Worm (Caenorhabditis elegans) whole organism, late embryonic: ENCODE data around the gene dnj-10.

ENCODE experiments used
- C08G9.2 ChIP-seq: sonication (generic microtip); optimal IDR thresholded peaks from 2 replicates; lab custom pipeline; 2016; ENCODE audit warnings: mild to moderate bottlenecking, missing genetic modification characterization, moderate library complexity, missing compliant biosample characterization
- F13H6.1 ChIP-seq: sonication (generic microtip); optimal IDR thresholded peaks from 2 replicates; lab custom pipeline; 2016; ENCODE audit warnings: missing genetic modification characterization, missing compliant biosample characterization
- K09A11.1 ChIP-seq: sonication (generic microtip); optimal IDR thresholded peaks from 2 replicates; lab custom pipeline; 2017; ENCODE audit warnings: antibody characterized with exemption, mild to moderate bottlenecking, missing genetic modification characterization, missing compliant biosample characterization; ENCODE audit not compliant: insufficient read depth
- T23F11.4 ChIP-seq: fragments of 200-800 bp; sonication (Bioruptor generic); optimal IDR thresholded peaks from 2 replicates; lab custom pipeline; 2018; ENCODE audit warnings: mild to moderate bottlenecking, missing genetic modification characterization, missing compliant biosample characterization
- Y22D7AL.16 ChIP-seq: sonication (generic microtip); optimal IDR thresholded peaks from 2 replicates; lab custom pipeline; 2016; ENCODE audit warnings: missing genetic modification characterization, missing compliant biosample characterization
- ceh-18 ChIP-seq: sonication (generic microtip); optimal IDR thresholded peaks from 2 replicates; lab custom pipeline; 2016; ENCODE audit warnings: missing genetic modification characterization, missing compliant biosample characterization
- ceh-19 ChIP-seq: fragments of 200-800 bp; sonication (Bioruptor generic); optimal IDR thresholded peaks from 2 replicates; lab custom pipeline; 2018; ENCODE audit warnings: mild to moderate bottlenecking, missing genetic modification characterization, missing compliant biosample characterization
- ceh-2 ChIP-seq: sonication (generic microtip); optimal IDR thresholded peaks from 2 replicates; lab custom pipeline; 2016; ENCODE audit warnings: missing genotype, missing genetic modification characterization, missing compliant biosample characterization
- ceh-22 ChIP-seq: sonication (generic microtip); optimal IDR thresholded peaks from 2 replicates; lab custom pipeline; 2017; ENCODE audit warnings: missing biosample characterization, missing genetic modification characterization
- ceh-30 ChIP-seq: fragments of 150-350 bp; optimal IDR thresholded peaks from 2 replicates; lab custom pipeline; 2014; ENCODE audit warnings: missing biosample characterization, missing genetic modification characterization
- ceh-34 ChIP-seq: sonication (generic microtip); optimal IDR thresholded peaks from 2 replicates; lab custom pipeline; 2016; ENCODE audit warnings: mild to moderate bottlenecking, missing genetic modification characterization, missing compliant biosample characterization
- ceh-45 ChIP-seq: fragments of 200-800 bp; sonication (Bioruptor generic); IDR thresholded peaks from 2 replicates; pipeline ENCODE4 v1.3.6; 2022; ENCODE audit warnings: missing genetic modification reagents, missing genetic modification characterization, missing compliant biosample characterization
- ceh-48 ChIP-seq: sonication (generic microtip); optimal IDR thresholded peaks from 2 replicates; lab custom pipeline; 2016; ENCODE audit warnings: missing genetic modification characterization, inconsistent platforms, missing compliant biosample characterization
- ceh-6 ChIP-seq: fragments of 200-800 bp; sonication (Bioruptor generic); optimal IDR thresholded peaks from 2 replicates; lab custom pipeline; 2018; ENCODE audit warnings: mild to moderate bottlenecking, missing genetic modification characterization, missing compliant biosample characterization
- ceh-9 ChIP-seq: sonication (generic microtip); optimal IDR thresholded peaks from 2 replicates; lab custom pipeline; 2016; ENCODE audit warnings: mild to moderate bottlenecking, missing genetic modification characterization, inconsistent platforms, missing compliant biosample characterization
- che-1 ChIP-seq: sonication (generic microtip); optimal IDR thresholded peaks from 2 replicates; lab custom pipeline; 2016; ENCODE audit warnings: mild to moderate bottlenecking, missing genetic modification characterization, missing compliant biosample characterization
- dmd-4 ChIP-seq: sonication (generic microtip); optimal IDR thresholded peaks from 2 replicates; lab custom pipeline; 2016; ENCODE audit warnings: borderline replicate concordance, missing genetic modification characterization, missing compliant biosample characterization
- dve-1 ChIP-seq: sonication (generic microtip); optimal IDR thresholded peaks from 2 replicates; lab custom pipeline; 2017; ENCODE audit warnings: antibody characterized with exemption, mild to moderate bottlenecking, missing genetic modification characterization, missing compliant biosample characterization
- elt-2 ChIP-seq: sonication (generic microtip); optimal IDR thresholded peaks from 2 replicates; lab custom pipeline; 2016; ENCODE audit warnings: missing genetic modification reagents, missing genetic modification characterization, missing compliant biosample characterization
- elt-4 ChIP-seq: sonication (generic microtip); optimal IDR thresholded peaks from 2 replicates; lab custom pipeline; 2016; ENCODE audit warnings: missing genetic modification characterization, missing compliant biosample characterization
- ets-4 ChIP-seq: sonication (generic microtip); optimal IDR thresholded peaks from 2 replicates; lab custom pipeline; 2016; ENCODE audit warnings: missing genetic modification characterization, missing compliant biosample characterization
- eyg-1 ChIP-seq: sonication (generic microtip); optimal IDR thresholded peaks from 2 replicates; lab custom pipeline; 2016; ENCODE audit warnings: missing genotype, missing genetic modification characterization, missing compliant biosample characterization
- fkh-10 ChIP-seq: fragments of 150-350 bp; optimal IDR thresholded peaks from 2 replicates; lab custom pipeline; 2014; ENCODE audit warnings: missing biosample characterization, missing genetic modification reagents, missing genetic modification characterization
- fkh-6 ChIP-seq: sonication (generic microtip); optimal IDR thresholded peaks from 2 replicates; lab custom pipeline; 2016; ENCODE audit warnings: missing genetic modification characterization, missing compliant biosample characterization
- gmeb-2 ChIP-seq: sonication (generic microtip); optimal IDR thresholded peaks from 2 replicates; lab custom pipeline; 2016; ENCODE audit warnings: missing genetic modification characterization, inconsistent platforms, missing compliant biosample characterization
- hlh-15 ChIP-seq: sonication (generic microtip); optimal IDR thresholded peaks from 2 replicates; lab custom pipeline; 2016; ENCODE audit warnings: missing genetic modification characterization, missing compliant biosample characterization
- hlh-30 ChIP-seq: sonication (generic microtip); optimal IDR thresholded peaks from 2 replicates; lab custom pipeline; 2017; ENCODE audit warnings: antibody characterized with exemption, missing genetic modification characterization, missing compliant biosample characterization; ENCODE audit not compliant: insufficient read depth
- hlh-6 ChIP-seq: sonication (generic microtip); optimal IDR thresholded peaks from 2 replicates; lab custom pipeline; 2016; ENCODE audit warnings: missing genotype, missing genetic modification characterization, missing compliant biosample characterization
- hlh-8 ChIP-seq: sonication (generic microtip); optimal IDR thresholded peaks from 2 replicates; lab custom pipeline; 2016; ENCODE audit warnings: missing genotype, missing genetic modification characterization, missing compliant biosample characterization
- lim-6 ChIP-seq: sonication (generic microtip); optimal IDR thresholded peaks from 2 replicates; lab custom pipeline; 2016; ENCODE audit warnings: missing genetic modification characterization, missing compliant biosample characterization
- lin-11 ChIP-seq: fragments of 200-800 bp; sonication (Bioruptor generic); optimal IDR thresholded peaks from 2 replicates; lab custom pipeline; 2018; ENCODE audit warnings: mild to moderate bottlenecking, missing genetic modification characterization, missing compliant biosample characterization
- madf-2 ChIP-seq: sonication (generic microtip); optimal IDR thresholded peaks from 2 replicates; lab custom pipeline; 2017; ENCODE audit warnings: missing genetic modification characterization, missing compliant biosample characterization
- mec-3 ChIP-seq: sonication (generic microtip); optimal IDR thresholded peaks from 2 replicates; lab custom pipeline; 2016; ENCODE audit warnings: borderline replicate concordance, missing genetic modification characterization, missing compliant biosample characterization
- nfya-1 ChIP-seq: sonication (generic microtip); optimal IDR thresholded peaks from 2 replicates; lab custom pipeline; 2017; ENCODE audit warnings: missing genetic modification characterization, mild to moderate bottlenecking, missing compliant biosample characterization, antibody characterized with exemption, moderate library complexity
- npax-4 ChIP-seq: sonication (generic microtip); optimal IDR thresholded peaks from 2 replicates; lab custom pipeline; 2016; ENCODE audit warnings: missing genetic modification characterization, missing compliant biosample characterization
- odd-2 ChIP-seq: sonication (generic microtip); optimal IDR thresholded peaks from 2 replicates; lab custom pipeline; 2017; ENCODE audit warnings: antibody characterized with exemption, mild to moderate bottlenecking, missing genetic modification characterization, missing compliant biosample characterization
- pag-3 ChIP-seq: sonication (generic microtip); optimal IDR thresholded peaks from 2 replicates; lab custom pipeline; 2016; ENCODE audit warnings: missing compliant biosample characterization, missing genetic modification characterization, borderline replicate concordance
- pat-9 ChIP-seq: fragments of 200-800 bp; sonication (Bioruptor generic); optimal IDR thresholded peaks from 2 replicates; lab custom pipeline; 2018; ENCODE audit warnings: mild to moderate bottlenecking, missing genetic modification characterization, moderate library complexity, missing compliant biosample characterization
- pax-1 ChIP-seq: fragments of 150-350 bp; optimal IDR thresholded peaks from 2 replicates; lab custom pipeline; 2014; ENCODE audit warnings: missing biosample characterization, missing genetic modification characterization
- pqm-1 ChIP-seq: sonication (generic microtip); optimal IDR thresholded peaks from 2 replicates; lab custom pipeline; 2016; ENCODE audit warnings: missing genetic modification characterization, missing compliant biosample characterization
- pros-1 ChIP-seq: fragments of 150-350 bp; optimal IDR thresholded peaks from 2 replicates; lab custom pipeline; 2014; ENCODE audit warnings: missing biosample characterization, missing genetic modification reagents, missing genetic modification characterization
- ref-2 ChIP-seq: sonication (generic microtip); optimal IDR thresholded peaks from 2 replicates; lab custom pipeline; 2016; ENCODE audit warnings: missing genetic modification characterization, missing compliant biosample characterization
- rnt-1 ChIP-seq: sonication (generic microtip); optimal IDR thresholded peaks from 2 replicates; lab custom pipeline; 2016; ENCODE audit warnings: missing genetic modification characterization, missing compliant biosample characterization
- sdc-2 ChIP-seq: sonication (generic microtip); optimal IDR thresholded peaks from 2 replicates; lab custom pipeline; 2016; ENCODE audit warnings: missing genotype, missing genetic modification characterization, missing compliant biosample characterization
- sox-2 ChIP-seq: fragments of 200-800 bp; sonication (Bioruptor generic); IDR thresholded peaks from 2 replicates; pipeline ENCODE4 v1.3.6; 2022; ENCODE audit warnings: missing genetic modification reagents, missing genetic modification characterization, missing compliant biosample characterization
- sox-4 ChIP-seq: sonication (generic microtip); optimal IDR thresholded peaks from 2 replicates; lab custom pipeline; 2017; ENCODE audit warnings: mild to moderate bottlenecking, missing genetic modification characterization, inconsistent platforms, missing compliant biosample characterization
- syd-9 ChIP-seq: sonication (generic microtip); optimal IDR thresholded peaks from 2 replicates; lab custom pipeline; 2016; ENCODE audit warnings: mild to moderate bottlenecking, missing genetic modification characterization, moderate library complexity, missing compliant biosample characterization
- tbx-7 ChIP-seq: sonication (generic microtip); optimal IDR thresholded peaks from 2 replicates; lab custom pipeline; 2016; ENCODE audit warnings: missing genotype, missing genetic modification characterization, missing compliant biosample characterization
- unc-3 ChIP-seq, 2 experiments: fragments of 200-800 bp in 1 of 2; sonication (Bioruptor generic) in 1 of 2; sonication (generic microtip) in 1 of 2; conservative IDR thresholded peaks in 1 of 2; optimal IDR thresholded peaks in 1 of 2; 2 replicates each; pipeline versions ENCODE4 v1.3.6 to Lab custom; 2016 to 2022; ENCODE audit warnings: missing compliant biosample characterization in 2 of 2, missing genetic modification characterization in 2 of 2, missing genetic modification reagents in 1 of 2
- unc-55 ChIP-seq: sonication (generic microtip); optimal IDR thresholded peaks from 2 replicates; lab custom pipeline; 2017; ENCODE audit warnings: missing biosample characterization, missing genetic modification reagents, missing genetic modification characterization
- unc-86 ChIP-seq: sonication (generic microtip); optimal IDR thresholded peaks from 2 replicates; lab custom pipeline; 2016; ENCODE audit warnings: missing genetic modification characterization, missing compliant biosample characterization
- zip-5 ChIP-seq: sonication (generic microtip); optimal IDR thresholded peaks from 2 replicates; lab custom pipeline; 2016; ENCODE audit warnings: missing genetic modification characterization, missing compliant biosample characterization
- ztf-16 ChIP-seq: sonication (generic microtip); optimal IDR thresholded peaks from 2 replicates; lab custom pipeline; 2017; ENCODE audit warnings: missing genetic modification characterization, missing compliant biosample characterization

Gene dnj-10

DNA sequence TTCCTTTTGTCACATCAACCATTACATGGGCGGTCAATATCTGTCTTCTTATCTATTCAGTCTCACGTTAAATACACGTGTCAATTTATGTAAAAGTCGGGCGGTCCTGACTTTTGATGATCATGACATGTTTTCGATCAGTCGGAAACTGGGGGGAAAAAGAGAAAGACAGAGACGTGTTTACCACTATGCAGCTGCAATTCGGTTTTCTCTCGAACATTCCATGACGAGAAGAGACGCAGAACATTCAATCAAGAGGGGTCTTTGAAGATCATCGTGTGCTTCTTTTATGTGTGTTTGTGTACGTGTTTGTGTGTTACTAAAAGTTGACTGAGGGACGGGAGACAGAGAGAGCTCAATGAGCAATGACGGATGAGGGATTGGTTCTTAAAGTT is 27.4 kb downstream of the dnj-10 start:
- TF ChIP-seq rnt-1 = peak; percentile 71
- TF ChIP-seq eyg-1 (tag; lab: Kevin White, UChicago) = no peak
- no peak for TF ChIP-seq ceh-2 (tag; lab: Kevin White, UChicago)
- TF ChIP-seq fkh-10 = no peak
- no peak for TF ChIP-seq mec-3 (tag; lab: Kevin White, UChicago)
- peak; percentile 10 for TF ChIP-seq ztf-16 (tag; lab: Kevin White, UChicago)
- peak; percentile 94 for TF ChIP-seq unc-55 (GFP tag; lab: Kevin White, UChicago)
- TF ChIP-seq ceh-18 (tag; lab: Kevin White, UChicago) = peak; percentile 96
- peak; percentile 80 for TF ChIP-seq pqm-1 (tag; lab: Kevin White, UChicago)
- peak; percentile 33 for TF ChIP-seq hlh-8 (tag; lab: Kevin White, UChicago)
- TF ChIP-seq ceh-45 (GFP tag; lab: Robert Waterston, UW) = no peak
- no peak for TF ChIP-seq pax-1 (tag; lab: Kevin White, UChicago)
- TF ChIP-seq lin-11 = no peak
- no peak for TF ChIP-seq zip-5 (tag; lab: Kevin White, UChicago)
- TF ChIP-seq che-1 (tag; lab: Kevin White, UChicago) = no peak
- TF ChIP-seq ceh-34 = no peak
- no peak for TF ChIP-seq syd-9 (tag; lab: Kevin White, UChicago)
- TF ChIP-seq hlh-15 (tag; lab: Kevin White, UChicago) = no peak
- no peak for TF ChIP-seq odd-2
- TF ChIP-seq ceh-6 (GFP tag; lab: Kevin White, UChicago) = no peak
- TF ChIP-seq dmd-4 (tag; lab: Kevin White, UChicago) = no peak
- TF ChIP-seq pros-1 (tag; lab: Kevin White, UChicago) = no peak
- TF ChIP-seq madf-2 (tag; lab: Kevin White, UChicago) = no peak
- no peak for TF ChIP-seq tbx-7 (tag; lab: Kevin White, UChicago)
- no peak for TF ChIP-seq elt-4
- TF ChIP-seq ets-4 (tag; lab: Kevin White, UChicago) = no peak
- no peak for TF ChIP-seq unc-86 (tag; lab: Kevin White, UChicago)
- TF ChIP-seq hlh-30 (tag; lab: Kevin White, UChicago) = peak; percentile 33
- no peak for TF ChIP-seq gmeb-2 (tag; lab: Kevin White, UChicago)
- TF ChIP-seq ceh-30 (tag; lab: Kevin White, UChicago) = no peak
- no peak for TF ChIP-seq ceh-9 (tag; lab: Kevin White, UChicago)
- peak; percentile 62 for TF ChIP-seq dve-1 (tag; lab: Kevin White, UChicago)
- TF ChIP-seq Y22D7AL.16 = no peak
- no peak for TF ChIP-seq ceh-19 (GFP tag; lab: Kevin White, UChicago)
- no peak for TF ChIP-seq ceh-48 (tag; lab: Kevin White, UChicago)
- no peak for TF ChIP-seq unc-3 (GFP tag; conservative IDR thresholded peaks at IDR 0.05; lab: Robert Waterston, UW)
- no peak for TF ChIP-seq unc-3 (tag; optimal IDR thresholded peaks at IDR 0.05; lab: Kevin White, UChicago)
- no peak for TF ChIP-seq npax-4 (tag; lab: Kevin White, UChicago)
- TF ChIP-seq K09A11.1 (tag; lab: Kevin White, UChicago) = peak; percentile 20
- TF ChIP-seq sdc-2 (tag; lab: Kevin White, UChicago) = no peak
- TF ChIP-seq lim-6 (tag; lab: Kevin White, UChicago) = no peak
- no peak for TF ChIP-seq pag-3 (tag; lab: Kevin White, UChicago)
- peak; percentile 42 for TF ChIP-seq T23F11.4 (GFP tag; lab: Kevin White, UChicago)
- TF ChIP-seq sox-4 = no peak
- TF ChIP-seq elt-2 (tag; lab: Kevin White, UChicago) = peak; percentile 69
- no peak for TF ChIP-seq ceh-22
- no peak for TF ChIP-seq ref-2
- TF ChIP-seq F13H6.1 (tag; lab: Kevin White, UChicago) = peak; percentile 72
- no peak for TF ChIP-seq fkh-6 (tag; lab: Kevin White, UChicago)
- no peak for TF ChIP-seq C08G9.2 (tag; lab: Kevin White, UChicago)
- TF ChIP-seq hlh-6 (tag; lab: Kevin White, UChicago) = no peak
- TF ChIP-seq pat-9 (tag; lab: Kevin White, UChicago) = no peak
- TF ChIP-seq nfya-1 = peak; percentile 58
- no peak for TF ChIP-seq sox-2 (GFP tag; lab: Robert Waterston, UW)
